Worm (Caenorhabditis elegans): ENCODE data around the gene seu-1.
"Not testable (repeated sequence)": the region's sequence is repeated elsewhere in the genome, so short reads cannot be mapped to it uniquely, and the experiment has no call there.

Gene seu-1

DNA sequence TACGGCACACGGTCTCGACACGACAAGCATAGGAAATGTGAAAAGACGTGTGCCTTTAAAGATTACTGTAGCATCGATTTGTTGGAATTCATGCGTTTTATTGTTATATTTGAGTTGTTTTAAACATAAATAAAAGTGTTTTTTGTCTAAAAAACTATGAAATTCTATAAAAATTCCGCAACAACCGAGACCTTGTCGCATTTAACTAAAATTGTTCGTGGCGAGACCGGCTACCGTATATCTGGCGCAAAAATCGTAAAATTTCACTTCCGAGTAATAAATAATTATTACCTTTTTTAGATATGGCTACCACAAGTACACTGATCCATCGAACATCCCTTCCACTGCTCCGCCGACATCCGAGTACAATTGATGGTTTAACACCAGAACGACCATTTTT, 7.9 kb downstream of the seu-1 start, which contains the start of gene ipla-6:
Gene ipla-6 (plus strand): TSS at position 301 of the 400 bp plus-strand sequence.
- no peak for TF ChIP-seq npax-4 (tag; optimal IDR thresholded peaks at IDR 0.05)
- TF ChIP-seq ama-1 (optimal IDR thresholded peaks at IDR 0.05) = no peak
- no peak for TF ChIP-seq tbx-2 (tag; optimal IDR thresholded peaks at IDR 0.05)
- TF ChIP-seq unc-86 (tag; optimal IDR thresholded peaks at IDR 0.05) = no peak
- TF ChIP-seq hlh-15 (tag; optimal IDR thresholded peaks at IDR 0.05) = no peak
- no peak for TF ChIP-seq nfya-1 (tag; optimal IDR thresholded peaks at IDR 0.05)
- no peak for TF ChIP-seq K02D7.2 (tag; optimal IDR thresholded peaks at IDR 0.05)
- no peak for TF ChIP-seq pha-4 (tag; optimal IDR thresholded peaks at IDR 0.05)
- no peak for TF ChIP-seq unc-3 (GFP tag; conservative IDR thresholded peaks at IDR 0.05)
- TF ChIP-seq unc-3 (tag; optimal IDR thresholded peaks at IDR 0.05) = no peak
- no peak for TF ChIP-seq elt-4 (tag; optimal IDR thresholded peaks at IDR 0.05)
- TF ChIP-seq C08G9.2 (tag; optimal IDR thresholded peaks at IDR 0.05) = no peak
- no peak for TF ChIP-seq hlh-13 (GFP tag; optimal IDR thresholded peaks at IDR 0.05)
- TF ChIP-seq tbx-7 (tag; optimal IDR thresholded peaks at IDR 0.05) = no peak
- no peak for TF ChIP-seq Y22D7AL.16 (tag; optimal IDR thresholded peaks at IDR 0.05)
- no peak for TF ChIP-seq fax-1 (tag; optimal IDR thresholded peaks at IDR 0.05)

DNA sequence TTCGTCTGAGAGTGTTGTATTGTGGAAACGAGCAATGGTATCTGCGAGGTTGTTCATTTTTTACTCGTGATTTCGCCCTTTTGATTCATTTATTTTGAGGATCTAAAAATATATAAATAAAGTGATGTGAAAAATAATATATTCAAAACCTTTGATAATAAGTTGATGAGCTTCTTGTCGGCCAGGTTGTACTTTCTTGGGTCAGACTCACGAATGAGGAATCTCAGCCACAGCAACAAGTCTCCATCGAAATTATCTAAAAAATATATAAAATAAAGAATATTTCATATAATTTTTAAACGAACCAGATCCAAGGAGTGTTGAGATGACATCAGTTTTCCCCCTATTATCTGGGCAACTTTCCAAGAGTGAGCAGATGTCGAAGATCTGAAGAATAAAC, 13.0 kb downstream of the seu-1 start, which contains the start of gene Y73B6BL.288:
Gene Y73B6BL.288 (minus strand): TSS at position 101 of the 400 bp plus-strand sequence.
- TF ChIP-seq nhr-11 (tag; optimal IDR thresholded peaks at IDR 0.05) (no peak), sox-2 (GFP tag; IDR thresholded peaks at IDR 0.05) (no peak), unc-55 (GFP tag; optimal IDR thresholded peaks at IDR 0.05) (no peak), T23F11.4 (GFP tag; optimal IDR thresholded peaks at IDR 0.05) (no peak), madf-2 (tag; optimal IDR thresholded peaks at IDR 0.05) (no peak), pax-1 (tag; optimal IDR thresholded peaks at IDR 0.05) (no peak), lim-6 (tag; optimal IDR thresholded peaks at IDR 0.05) (no peak), rnt-1 (tag; optimal IDR thresholded peaks at IDR 0.05) (no peak), pha-2 (tag; optimal IDR thresholded peaks at IDR 0.05) (no peak), ceh-31 (tag; optimal IDR thresholded peaks at IDR 0.05) (no peak), fkh-10 (GFP tag; optimal IDR thresholded peaks at IDR 0.05) (no peak), hlh-8 (tag; optimal IDR thresholded peaks at IDR 0.05) (no peak)

DNA sequence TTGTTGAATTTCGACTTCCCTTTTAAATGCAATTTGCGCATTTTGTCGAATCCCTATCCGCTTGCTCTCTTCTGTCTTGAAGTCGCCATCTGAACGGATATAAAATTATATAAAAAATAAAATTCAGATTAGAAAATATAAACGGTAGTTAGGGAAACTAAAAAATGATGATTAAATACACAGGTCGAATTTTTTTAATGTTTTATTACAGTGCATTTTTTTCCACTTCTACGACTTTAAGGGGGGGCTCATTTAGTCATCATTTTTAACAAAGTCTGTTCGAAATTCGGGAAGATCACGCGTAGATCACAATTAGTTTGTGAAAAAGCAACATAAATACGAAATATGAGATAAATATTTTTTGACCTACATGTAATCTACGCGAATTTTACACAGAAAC, 13.4 kb downstream of the seu-1 start, which contains the start of gene Y73B6BL.14:
Gene Y73B6BL.14 (minus strand): TSS at position 101 of the 400 bp plus-strand sequence.
- no peak for TF ChIP-seq che-1 (tag; optimal IDR thresholded peaks at IDR 0.05)
- no peak for TF ChIP-seq hlh-15 (tag; optimal IDR thresholded peaks at IDR 0.05)
- TF ChIP-seq C08G9.2 (tag; optimal IDR thresholded peaks at IDR 0.05) = no peak
- TF ChIP-seq K02D7.2 (tag; optimal IDR thresholded peaks at IDR 0.05) = no peak
- no peak for TF ChIP-seq dve-1 (tag; optimal IDR thresholded peaks at IDR 0.05)
- no peak for TF ChIP-seq unc-55 (GFP tag; optimal IDR thresholded peaks at IDR 0.05)
- TF ChIP-seq fkh-6 (tag; optimal IDR thresholded peaks at IDR 0.05) = no peak
- TF ChIP-seq hlh-6 (tag; optimal IDR thresholded peaks at IDR 0.05) = no peak
- TF ChIP-seq hlh-13 (GFP tag; optimal IDR thresholded peaks at IDR 0.05) = no peak
- TF ChIP-seq elt-4 (tag; optimal IDR thresholded peaks at IDR 0.05) = no peak

DNA sequence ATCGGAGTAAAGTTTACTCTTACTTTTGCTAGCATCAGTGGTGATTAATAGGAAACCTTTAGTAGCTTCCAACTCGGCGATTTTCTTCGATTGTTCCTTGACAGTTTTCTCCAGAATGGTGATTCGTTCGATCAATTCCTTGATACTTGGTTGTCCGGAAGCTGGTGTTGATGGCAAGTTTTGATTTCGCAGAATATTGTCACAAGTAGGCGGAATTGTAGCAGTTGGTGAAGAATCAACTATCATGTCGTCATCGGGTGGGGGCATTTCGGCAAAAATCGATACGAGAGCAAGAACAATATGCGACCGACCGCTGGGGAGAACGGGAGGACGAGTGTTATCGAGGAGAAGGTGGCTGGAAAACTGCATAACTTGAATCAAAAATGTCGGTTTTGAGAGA, 17.8 kb downstream of the seu-1 start, which contains the start of gene Y73B6BL.289:
Gene Y73B6BL.289 (plus strand): TSS at position 301 of the 400 bp plus-strand sequence.
- TF ChIP-seq pqm-1, ceh-31, ceh-14 (tag; optimal IDR thresholded peaks at IDR 0.05): not testable (repeated sequence)

DNA sequence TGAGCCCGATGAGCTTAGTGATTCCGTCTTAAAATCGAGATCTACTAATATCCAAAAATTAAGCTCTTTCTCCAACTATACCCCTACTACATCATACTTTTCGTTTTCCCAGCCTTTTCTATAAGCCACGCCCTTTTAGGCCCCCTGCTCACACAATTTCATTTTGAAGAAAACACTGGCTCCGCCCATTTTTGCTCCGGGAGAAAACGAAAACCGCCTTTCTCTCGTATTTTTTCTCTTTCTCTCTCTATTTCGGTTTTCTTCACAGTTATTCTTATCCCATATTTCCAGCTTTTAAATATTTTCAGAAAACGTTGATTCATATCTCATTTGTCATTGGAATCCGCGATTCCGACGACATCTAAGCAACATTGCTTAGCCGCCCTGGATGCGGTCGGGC, 32.2 kb downstream of the seu-1 start, which contains the start of gene Y73B6BL.47:
Gene Y73B6BL.47 (plus strand): TSS at position 301 of the 400 bp plus-strand sequence.
- TF ChIP-seq pha-4 (tag; optimal IDR thresholded peaks at IDR 0.05) (no peak), unc-42 (tag; optimal IDR thresholded peaks at IDR 0.05) (peak; percentile 13)
